Fruit fly (Drosophila melanogaster): ENCODE data around the gene AhcyL2.

AhcyL2 gene

dm6 chr3R:16982108-16982707 lies at the start of gene AhcyL2:
Gene AhcyL2, minus strand, starts transcription at chr3R:16982158.
- TF ChIP-seq CG8478 (optimal IDR thresholded peaks at IDR 0.05) (no peak), CTCF (optimal IDR thresholded peaks at IDR 0.05) (no peak)

DNA sequence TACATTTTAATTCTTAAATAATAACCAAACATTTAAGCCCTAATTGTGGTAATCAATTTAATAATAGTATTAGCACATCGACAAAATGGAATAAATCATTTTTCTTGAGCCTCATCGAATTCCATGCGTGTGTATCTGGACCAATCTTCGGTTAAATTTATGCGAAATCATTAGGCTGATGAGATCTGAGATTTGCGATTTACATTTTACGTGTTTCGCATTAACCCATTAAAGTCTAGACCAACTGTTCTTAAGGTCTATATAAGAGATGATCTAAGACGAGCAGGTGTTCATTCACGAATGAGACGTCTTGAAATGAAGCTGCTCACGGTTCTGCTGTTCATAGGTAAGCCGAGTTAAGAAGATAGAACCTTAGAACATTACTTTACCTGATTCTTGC lies 49.5 kb upstream of the AhcyL2 start, which contains the start of gene CG31268:
Gene CG31268 (plus strand): TSS at position 301 of the 400 bp plus-strand sequence.
- no peak for TF ChIP-seq CTCF (optimal IDR thresholded peaks at IDR 0.05)
- TF ChIP-seq CG8478 (optimal IDR thresholded peaks at IDR 0.05) = no peak

- no peak for TF ChIP-seq CTCF (optimal IDR thresholded peaks at IDR 0.05)
- no peak for TF ChIP-seq CG8478 (optimal IDR thresholded peaks at IDR 0.05)
These were observed 47.8 kb upstream of the AhcyL2 start for dm6 chr3R:17029796-17030195.

DNA sequence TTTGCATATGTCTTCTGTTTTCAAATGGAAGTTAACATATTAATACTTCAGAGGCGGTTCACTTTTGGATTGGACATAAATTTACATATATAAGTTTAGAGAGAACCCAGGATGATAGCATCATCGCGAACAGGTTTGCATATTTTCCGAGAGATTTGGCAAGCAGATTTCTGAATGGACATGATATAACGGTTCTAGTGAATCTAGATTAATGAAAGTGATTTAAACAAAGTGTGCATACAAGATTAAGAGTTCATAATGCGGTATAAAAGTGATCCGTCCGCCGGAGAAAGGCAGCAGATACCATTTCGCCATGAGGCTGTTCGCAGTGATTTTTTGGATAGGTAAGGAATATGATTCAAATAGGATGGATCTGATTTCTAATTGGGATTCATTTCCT lies 46.4 kb upstream of the AhcyL2 start, which contains the start of gene CG5225:
Gene CG5225 (plus strand): TSS at position 301 of the 400 bp plus-strand sequence.
- no peak for TF ChIP-seq CG8478 (optimal IDR thresholded peaks at IDR 0.05)
- TF ChIP-seq CTCF (optimal IDR thresholded peaks at IDR 0.05) = no peak

- no peak for TF ChIP-seq CG8478 (optimal IDR thresholded peaks at IDR 0.05)
- TF ChIP-seq CTCF (optimal IDR thresholded peaks at IDR 0.05) = no peak
These were observed 39.0 kb upstream of the AhcyL2 start, which contains the start of gene Adsl for dm6 chr3R:17020956-17021355. Gene Adsl, minus strand, starts transcription at chr3R:17021120.

DNA sequence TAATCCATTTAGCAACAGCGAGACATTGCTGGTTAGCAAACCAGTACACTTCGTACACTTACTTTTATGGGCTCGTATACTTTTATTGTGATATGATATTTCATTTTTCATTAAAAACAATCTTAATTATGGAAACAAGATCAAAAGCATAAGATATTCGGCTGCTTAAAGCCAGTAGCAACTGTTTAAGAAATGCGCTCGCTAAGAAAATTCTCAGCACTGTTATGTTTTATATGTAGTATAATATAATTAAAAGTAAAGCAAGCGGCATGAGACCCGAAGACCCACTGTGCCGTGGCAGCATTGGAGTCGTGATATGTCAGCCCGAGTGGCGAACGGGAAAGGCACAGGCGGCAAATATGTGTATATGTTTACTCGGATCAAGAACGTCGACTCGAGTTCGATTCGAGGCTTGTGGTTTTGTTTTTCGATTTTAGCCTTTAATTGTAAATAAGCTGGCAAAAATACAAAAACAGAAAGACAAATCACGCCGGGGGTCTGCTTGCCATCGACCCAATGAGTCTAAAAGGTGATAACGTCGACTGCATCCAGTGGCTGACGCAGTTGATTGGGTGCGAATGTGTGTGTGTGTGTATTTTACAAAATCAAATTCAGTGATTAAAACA lies 37.1 kb upstream of the AhcyL2 start:
- TF ChIP-seq CG8478 (optimal IDR thresholded peaks at IDR 0.05) (no peak), CTCF (optimal IDR thresholded peaks at IDR 0.05) (no peak)

DNA sequence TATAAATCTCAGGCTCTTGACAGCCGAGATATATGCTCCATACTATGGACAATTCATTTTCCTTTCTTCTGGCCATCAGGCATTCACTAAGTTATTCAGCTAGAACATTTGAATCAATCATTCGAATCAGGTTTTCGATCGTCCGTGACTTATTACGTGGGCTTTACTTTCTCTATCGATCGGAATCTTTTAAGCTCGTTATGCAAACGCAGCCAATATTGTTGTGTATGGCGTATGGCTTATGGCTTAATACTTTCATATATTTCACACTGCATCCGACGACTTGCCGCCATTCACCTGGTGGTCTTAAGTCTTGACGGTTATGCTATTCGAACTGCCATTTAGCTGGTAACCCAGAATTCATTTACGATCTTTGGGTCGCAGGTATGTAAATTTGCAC lies 34.2 kb upstream of the AhcyL2 start:
- TF ChIP-seq CTCF (optimal IDR thresholded peaks at IDR 0.05) = no peak
- no peak for TF ChIP-seq CG8478 (optimal IDR thresholded peaks at IDR 0.05)

DNA sequence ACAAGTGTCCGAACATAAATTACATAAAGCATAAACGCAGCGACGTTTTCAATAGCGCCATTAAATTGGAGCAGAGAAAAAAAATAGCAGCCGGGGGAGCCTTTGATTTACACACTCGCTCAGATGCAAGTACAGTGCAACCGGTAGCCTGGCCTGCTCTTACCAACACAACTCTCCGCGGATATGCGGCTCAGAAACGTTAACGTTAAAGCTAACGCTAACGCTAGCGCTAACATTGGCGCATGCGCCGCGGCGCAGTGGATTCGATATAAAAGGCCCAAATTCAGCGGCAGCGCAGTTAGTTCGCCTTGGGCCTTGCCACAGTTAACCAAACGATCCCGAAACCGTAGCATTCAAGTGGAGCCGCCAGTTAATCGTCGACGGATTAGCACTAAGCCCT lies 32.3 kb upstream of the AhcyL2 start, which contains the start of gene Pxd:
Gene Pxd (plus strand): TSS at position 301 of the 400 bp plus-strand sequence.
- no peak for TF ChIP-seq CTCF (optimal IDR thresholded peaks at IDR 0.05)
- no peak for TF ChIP-seq CG8478 (optimal IDR thresholded peaks at IDR 0.05)

- TF ChIP-seq CTCF (optimal IDR thresholded peaks at IDR 0.05) (no peak), CG8478 (optimal IDR thresholded peaks at IDR 0.05) (no peak)
These were observed 26.7 kb upstream of the AhcyL2 start for dm6 chr3R:17008675-17009022.

DNA sequence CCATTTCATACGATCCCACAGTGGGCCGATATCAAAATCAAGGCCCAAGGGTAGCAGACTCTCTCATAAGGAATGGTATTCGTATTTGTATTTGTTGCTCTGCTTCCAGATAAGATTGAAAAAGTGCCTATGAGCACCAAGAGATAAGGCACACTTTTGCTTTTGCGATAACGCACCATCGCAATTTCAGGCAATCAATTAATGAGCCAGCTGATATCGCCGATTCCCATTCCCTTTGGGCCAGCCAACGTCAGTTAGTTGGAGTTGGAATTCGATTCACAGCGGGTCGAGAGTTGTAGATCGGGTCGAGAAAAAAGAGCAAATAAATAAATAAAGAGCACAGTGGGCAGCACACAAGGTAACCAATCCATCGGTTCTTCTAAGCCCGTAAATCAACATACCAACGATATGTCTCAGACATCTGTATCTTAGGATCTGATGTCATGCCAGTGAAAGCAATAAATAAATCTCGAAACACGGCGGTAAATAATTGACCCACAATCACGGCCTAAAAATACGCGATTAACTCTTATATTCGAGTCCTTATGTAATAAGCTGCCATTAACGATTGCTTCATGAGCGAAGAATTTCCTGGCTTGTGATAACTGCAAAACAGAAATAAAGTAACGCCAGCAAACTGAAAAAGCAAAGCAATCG lies 26.2 kb upstream of the AhcyL2 start, which contains the start of gene CG8907:
Gene CG8907 (plus strand): TSS at position 252 of the 657 bp plus-strand sequence.
- TF ChIP-seq CG8478 (optimal IDR thresholded peaks at IDR 0.05) (no peak), CTCF (optimal IDR thresholded peaks at IDR 0.05) (no peak)

dm6 chr3R:17007336-17007735 lies 25.4 kb upstream of the AhcyL2 start:
- TF ChIP-seq CTCF (optimal IDR thresholded peaks at IDR 0.05) (no peak), CG8478 (optimal IDR thresholded peaks at IDR 0.05) (no peak)

DNA sequence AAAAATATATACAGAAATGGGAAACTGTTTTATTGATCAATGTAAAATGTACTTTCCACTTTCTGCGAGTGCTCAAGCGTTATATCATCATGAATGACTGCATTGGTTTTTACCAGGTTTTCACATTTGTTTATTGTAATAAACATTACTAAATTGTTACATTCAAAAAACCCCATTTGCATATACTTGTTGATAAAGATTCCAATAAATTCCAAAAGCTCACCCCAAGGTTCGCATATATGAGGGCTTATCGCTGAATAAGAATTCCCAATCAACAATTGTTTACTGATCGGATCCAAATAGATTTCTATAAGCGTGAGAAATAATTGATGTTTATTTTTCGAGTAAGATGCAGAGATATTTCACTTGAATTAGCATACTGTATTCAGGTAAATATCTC lies 21.5 kb upstream of the AhcyL2 start:
- TF ChIP-seq CTCF (optimal IDR thresholded peaks at IDR 0.05) = no peak
- TF ChIP-seq CG8478 (optimal IDR thresholded peaks at IDR 0.05) = no peak

DNA sequence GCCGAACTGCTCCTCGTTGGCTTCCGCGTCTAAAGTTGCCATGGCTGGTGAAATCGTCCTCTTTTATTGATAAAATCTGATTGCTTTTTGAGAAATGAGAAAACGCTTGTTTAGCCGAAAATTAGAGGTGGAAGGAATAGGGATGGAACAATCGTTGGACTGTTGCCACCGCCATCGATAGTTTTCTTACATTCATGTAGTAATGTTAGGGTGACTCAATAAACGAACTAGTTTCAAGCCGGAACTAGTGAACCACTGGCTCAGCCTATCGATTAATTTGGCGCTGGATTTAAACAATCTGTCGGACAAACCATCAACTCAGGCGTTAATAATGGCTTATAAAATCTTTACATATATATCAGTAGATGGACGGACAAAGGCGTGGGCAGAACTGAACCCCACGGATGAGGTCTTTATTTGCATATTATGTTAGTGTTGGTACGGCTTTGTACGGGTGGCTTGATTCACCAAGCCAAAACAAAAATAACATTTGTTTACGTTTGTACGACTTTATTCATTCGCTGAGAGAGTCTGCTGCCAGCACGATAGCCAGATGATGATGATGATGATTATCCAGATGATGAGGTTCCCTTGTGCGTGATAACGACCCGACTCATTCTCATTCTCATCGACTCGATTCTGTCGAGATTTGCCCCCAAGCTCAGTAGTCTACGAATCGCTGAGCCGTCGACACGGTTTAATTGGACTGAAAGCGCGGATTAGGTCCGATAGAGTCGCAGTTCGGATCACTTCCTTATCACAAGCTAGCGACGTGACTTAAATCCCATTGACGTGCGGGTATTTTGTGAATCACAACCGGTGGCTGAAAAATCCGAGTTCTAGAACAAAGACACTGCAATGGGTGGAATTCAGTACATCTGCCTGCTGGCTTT lies 20.5 kb upstream of the AhcyL2 start, which contains the start of the genes Sf3a1 and Irc:
Gene Sf3a1 (minus strand): TSS at position 138 of the 893 bp plus-strand sequence.
Gene Irc (plus strand): TSS at position 658 of the 893 bp plus-strand sequence.
- TF ChIP-seq CTCF (optimal IDR thresholded peaks at IDR 0.05) (peak; percentile 39 to 49), CG8478 (optimal IDR thresholded peaks at IDR 0.05) (no peak)

DNA sequence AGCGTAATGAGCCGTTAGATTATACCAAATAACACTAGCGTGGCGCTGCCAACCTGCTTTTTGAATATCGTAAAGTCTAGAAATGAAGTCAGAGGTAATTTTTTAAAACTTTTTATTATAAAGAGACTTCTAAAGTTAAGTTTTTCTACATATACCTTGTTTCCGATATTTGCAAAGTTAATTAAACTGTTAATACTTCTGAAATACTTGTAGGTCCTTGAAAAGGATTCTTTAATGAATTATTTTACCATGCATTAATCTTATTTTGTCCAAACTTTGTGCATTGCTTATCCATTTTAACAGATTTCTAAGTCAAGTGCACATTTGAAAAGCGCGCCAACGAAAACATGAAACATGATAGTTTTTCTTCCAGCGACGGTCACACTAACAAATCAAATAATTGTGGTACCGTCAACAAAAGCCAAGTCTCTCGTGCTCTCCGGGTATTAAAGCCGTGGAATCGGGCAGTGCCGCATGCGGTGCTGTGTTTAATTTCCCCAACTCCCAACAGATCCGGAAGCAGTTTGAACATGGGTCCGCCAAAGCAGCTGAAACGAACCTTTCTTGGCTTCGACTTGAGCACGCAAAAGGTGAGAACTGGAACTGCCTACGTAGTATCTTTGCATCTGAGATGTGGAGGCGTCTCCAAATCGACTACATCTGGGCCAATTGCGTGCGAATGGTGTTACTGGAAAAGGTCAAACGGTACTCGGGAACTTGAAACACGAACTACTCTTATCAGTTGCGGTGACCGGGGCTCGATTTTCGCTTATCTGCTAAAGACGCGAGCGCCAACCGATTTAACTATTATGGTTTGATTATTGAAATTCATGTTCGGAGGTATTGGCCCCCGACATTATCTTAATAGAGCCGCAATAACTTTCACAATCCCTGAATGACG lies 14.4 kb upstream of the AhcyL2 start, which contains the start of the genes EMC2A and CG3534:
Gene EMC2A (minus strand): TSS at position 13 of the 901 bp plus-strand sequence.
Gene CG3534 (plus strand): TSS at position 388 of the 901 bp plus-strand sequence.
- TF ChIP-seq CG8478 (optimal IDR thresholded peaks at IDR 0.05) = no peak
- TF ChIP-seq CTCF (optimal IDR thresholded peaks at IDR 0.05) = no peak
